Fruit fly (Drosophila melanogaster) whole organism, embryonic: ENCODE data around the gene CG17929.

Experiments used
- ATbp ChIP-seq: fragments of 200-800 bp; sonication (Bioruptor generic); optimal IDR thresholded peaks from 2 replicates; lab custom pipeline; 2017; ENCODE audit warnings: missing biosample characterization, mild to moderate bottlenecking, missing genetic modification characterization, missing genetic modification reagents
- Atf3 ChIP-seq: fragments of 200-800 bp; sonication (Bioruptor generic); optimal IDR thresholded peaks from 3 replicates; lab custom pipeline; 2016; ENCODE audit warnings: missing biosample characterization, missing genetic modification characterization
- B-H2 ChIP-seq: fragments of 200-800 bp; sonication (Bioruptor generic); optimal IDR thresholded peaks from 2 replicates; lab custom pipeline; 2018; ENCODE audit warnings: missing biosample characterization, mild to moderate bottlenecking, missing genetic modification characterization
- CG10321 ChIP-seq: fragments of 200-800 bp; sonication (Bioruptor generic); IDR thresholded peaks from 2 replicates; pipeline ENCODE4 v1.3.6; 2022; ENCODE audit warnings: missing biosample characterization, missing genetic modification characterization
- CG10543 ChIP-seq: fragments of 200-800 bp; sonication (Bioruptor generic); optimal IDR thresholded peaks from 3 replicates; lab custom pipeline; 2017; ENCODE audit warnings: missing biosample characterization, mild to moderate bottlenecking, missing genetic modification characterization, moderate library complexity
- CG10654 ChIP-seq: fragments of 200-800 bp; sonication (Bioruptor generic); optimal IDR thresholded peaks from 2 replicates; lab custom pipeline; 2016; ENCODE audit warnings: missing biosample characterization, missing genetic modification characterization
- CG12942 ChIP-seq: fragments of 200-800 bp; sonication (Bioruptor generic); optimal IDR thresholded peaks from 3 replicates; lab custom pipeline; 2016; ENCODE audit warnings: missing biosample characterization, missing genetic modification characterization
- CG13424 ChIP-seq: fragments of 200-800 bp; sonication (Bioruptor generic); optimal IDR thresholded peaks from 2 replicates; lab custom pipeline; 2019; ENCODE audit warnings: missing biosample characterization, mild to moderate bottlenecking, missing genetic modification characterization, moderate library complexity
- CG13624 ChIP-seq: fragments of 200-800 bp; sonication (Bioruptor generic); optimal IDR thresholded peaks from 2 replicates; lab custom pipeline; 2016; ENCODE audit warnings: missing biosample characterization, missing genetic modification characterization
- CG14965 ChIP-seq: fragments of 200-800 bp; sonication (Bioruptor generic); optimal IDR thresholded peaks from 2 replicates; lab custom pipeline; 2016; ENCODE audit warnings: missing biosample characterization, missing genetic modification characterization, borderline replicate concordance
- CG1603 ChIP-seq: fragments of 200-800 bp; sonication (Bioruptor generic); optimal IDR thresholded peaks from 2 replicates; lab custom pipeline; 2019; ENCODE audit warnings: missing biosample characterization, mild to moderate bottlenecking, missing genetic modification characterization, moderate library complexity
- CG2129 ChIP-seq: fragments of 200-800 bp; sonication (Bioruptor generic); IDR thresholded peaks from 2 replicates; pipeline ENCODE4 v1.3.6; 2022; ENCODE audit warnings: missing biosample characterization, missing genetic modification characterization; ENCODE audit not compliant: partially characterized antibody
- CG32772 ChIP-seq: fragments of 200-800 bp; sonication (Bioruptor generic); IDR thresholded peaks from 2 replicates; pipeline ENCODE4 v1.3.6; 2022; ENCODE audit warnings: missing biosample characterization, missing genetic modification characterization
- CG3281 ChIP-seq: fragments of 200-800 bp; sonication (Bioruptor generic); optimal IDR thresholded peaks from 3 replicates; lab custom pipeline; 2017; ENCODE audit warnings: missing biosample characterization, mild to moderate bottlenecking, missing genetic modification characterization
- CG33557 ChIP-seq: fragments of 200-800 bp; sonication (Bioruptor generic); optimal IDR thresholded peaks from 2 replicates; lab custom pipeline; 2019; ENCODE audit warnings: missing biosample characterization, mild to moderate bottlenecking, missing genetic modification characterization, moderate library complexity
- CG4360 ChIP-seq: fragments of 200-800 bp; sonication (Bioruptor generic); IDR thresholded peaks from 2 replicates; pipeline ENCODE4 v1.3.6; 2022; ENCODE audit warnings: missing biosample characterization, missing genetic modification characterization
- CG4730 ChIP-seq: fragments of 200-800 bp; sonication (Bioruptor generic); IDR thresholded peaks from 2 replicates; pipeline ENCODE4 v1.3.6; 2022; ENCODE audit warnings: missing biosample characterization, missing genetic modification characterization
- CG6175 ChIP-seq: fragments of 200-800 bp; sonication (Bioruptor generic); IDR thresholded peaks from 3 replicates; pipeline ENCODE4 v1.3.6; 2022; ENCODE audit warnings: missing biosample characterization, missing genetic modification characterization
- CG7786 ChIP-seq: fragments of 200-800 bp; sonication (Bioruptor generic); optimal IDR thresholded peaks from 2 replicates; lab custom pipeline; 2016; ENCODE audit warnings: missing biosample characterization, missing genetic modification characterization
- CG8089 ChIP-seq: fragments of 200-800 bp; sonication (Bioruptor generic); optimal IDR thresholded peaks from 3 replicates; lab custom pipeline; 2016; ENCODE audit warnings: missing biosample characterization, missing genetic modification characterization
- CG8359 ChIP-seq: fragments of 200-800 bp; sonication (Bioruptor generic); optimal IDR thresholded peaks from 2 replicates; lab custom pipeline; 2017; ENCODE audit warnings: missing biosample characterization, mild to moderate bottlenecking, missing genetic modification characterization, borderline replicate concordance
- Doc3 ChIP-seq: fragments of 200-800 bp; sonication (Bioruptor generic); IDR thresholded peaks from 3 replicates; pipeline ENCODE4 v1.3.6; 2022; ENCODE audit warnings: missing biosample characterization, missing genetic modification characterization; ENCODE audit not compliant: partially characterized antibody
- Hmx ChIP-seq: fragments of 200-800 bp; sonication (Bioruptor generic); optimal IDR thresholded peaks from 2 replicates; lab custom pipeline; 2016; ENCODE audit warnings: missing biosample characterization, missing genetic modification characterization
- Hr51 ChIP-seq, 2 experiments: fragments of 200-800 bp; sonication (Bioruptor generic); optimal IDR thresholded peaks; 2 replicates in 1 of 2; 3 replicates in 1 of 2; lab custom pipeline; 2016 to 2018; ENCODE audit warnings: missing biosample characterization in 2 of 2, missing genetic modification characterization in 2 of 2, mild to moderate bottlenecking in 1 of 2, moderate library complexity in 1 of 2
- Mad ChIP-seq: fragments of 200-800 bp; sonication (Bioruptor generic); optimal IDR thresholded peaks from 2 replicates; lab custom pipeline; 2016; ENCODE audit warnings: missing biosample characterization, missing genetic modification characterization
- NC2α ChIP-seq: fragments of 200-800 bp; sonication (Bioruptor generic); optimal IDR thresholded peaks from 2 replicates; lab custom pipeline; 2016; ENCODE audit warnings: missing biosample characterization, missing genetic modification characterization
- Pdp1 ChIP-seq, 2 experiments: fragments of 200-800 bp; sonication (Bioruptor generic); optimal IDR thresholded peaks; 3 replicates each; lab custom pipeline; 2016; ENCODE audit warnings: missing biosample characterization in 2 of 2, missing genetic modification characterization in 2 of 2, mild to moderate bottlenecking in 1 of 2, moderate library complexity in 1 of 2
- Ravus ChIP-seq: fragments of 200-800 bp; sonication (Bioruptor generic); IDR thresholded peaks from 2 replicates; pipeline ENCODE4 v1.3.6; 2022; ENCODE audit warnings: missing biosample characterization, missing genetic modification characterization
- Rx ChIP-seq: fragments of 200-800 bp; sonication (Bioruptor generic); IDR thresholded peaks from 2 replicates; pipeline ENCODE4 v1.3.6; 2022; ENCODE audit warnings: missing biosample characterization, missing genetic modification characterization
- Scr ChIP-seq: fragments of 200-800 bp; sonication (Bioruptor generic); IDR thresholded peaks from 2 replicates; pipeline ENCODE4 v1.3.6; 2022; ENCODE audit warnings: missing biosample characterization, missing genetic modification characterization; ENCODE audit not compliant: partially characterized antibody
- aop ChIP-seq: fragments of 200-800 bp; sonication (Bioruptor generic); IDR thresholded peaks from 2 replicates; pipeline ENCODE4 v1.3.6; 2022; ENCODE audit warnings: missing biosample characterization, missing genetic modification characterization
- ap ChIP-seq: fragments of 200-800 bp; sonication (Bioruptor generic); IDR thresholded peaks from 2 replicates; pipeline ENCODE4 v1.3.6; 2022; ENCODE audit warnings: missing biosample characterization, missing genetic modification characterization
- bbx ChIP-seq: fragments of 200-800 bp; sonication (Bioruptor generic); IDR thresholded peaks from 2 replicates; pipeline ENCODE4 v1.3.6; 2022; ENCODE audit warnings: missing biosample characterization, missing genetic modification characterization; ENCODE audit not compliant: partially characterized antibody
- cas ChIP-seq: fragments of 200-800 bp; sonication (Bioruptor generic); IDR thresholded peaks from 2 replicates; pipeline ENCODE4 v1.3.6; 2022; ENCODE audit warnings: missing biosample characterization, missing genetic modification characterization
- cato ChIP-seq: fragments of 200-800 bp; sonication (Bioruptor generic); optimal IDR thresholded peaks from 2 replicates; lab custom pipeline; 2016; ENCODE audit warnings: missing biosample characterization, missing genetic modification characterization, borderline replicate concordance
- crp ChIP-seq, 2 experiments: fragments of 200-800 bp; sonication (Bioruptor generic); optimal IDR thresholded peaks; 2 replicates in 1 of 2; 3 replicates in 1 of 2; lab custom pipeline; 2017; ENCODE audit warnings: missing biosample characterization in 2 of 2, missing genetic modification characterization in 2 of 2, mild to moderate bottlenecking in 1 of 2, moderate library complexity in 1 of 2
- fru ChIP-seq: fragments of >200 bp; optimal IDR thresholded peaks from 2 replicates; lab custom pipeline; 2017
- gsb-n ChIP-seq: fragments of 200-800 bp; sonication (Bioruptor generic); optimal IDR thresholded peaks from 3 replicates; lab custom pipeline; 2018; ENCODE audit warnings: missing biosample characterization, mild to moderate bottlenecking, missing genetic modification characterization
- gt ChIP-seq: fragments of 200-800 bp; sonication (Bioruptor generic); IDR thresholded peaks from 2 replicates; pipeline ENCODE4 v1.3.6; 2022; ENCODE audit warnings: missing biosample characterization, missing genetic modification characterization
- klu ChIP-seq: fragments of 200-800 bp; sonication (Bioruptor generic); IDR thresholded peaks from 2 replicates; pipeline ENCODE4 v1.3.6; 2022; ENCODE audit warnings: missing biosample characterization, missing genetic modification characterization
- lilli ChIP-seq: fragments of 200-800 bp; sonication (Bioruptor generic); optimal IDR thresholded peaks from 3 replicates; lab custom pipeline; 2016; ENCODE audit warnings: missing biosample characterization, missing genetic modification characterization
- luna ChIP-seq: fragments of 200-800 bp; sonication (Bioruptor generic); optimal IDR thresholded peaks from 2 replicates; lab custom pipeline; 2016; ENCODE audit warnings: missing biosample characterization, missing genetic modification characterization
- odd ChIP-seq: fragments of 200-800 bp; sonication (Bioruptor generic); optimal IDR thresholded peaks from 2 replicates; lab custom pipeline; 2017; ENCODE audit warnings: missing biosample characterization, mild to moderate bottlenecking, missing genetic modification characterization
- pho ChIP-seq: fragments of 200-800 bp; sonication (Bioruptor generic); optimal IDR thresholded peaks from 2 replicates; lab custom pipeline; 2016; ENCODE audit warnings: missing biosample characterization, missing genetic modification characterization
- pnt ChIP-seq: fragments of 200-800 bp; sonication (Bioruptor generic); optimal IDR thresholded peaks from 3 replicates; lab custom pipeline; 2016; ENCODE audit warnings: missing biosample characterization, missing genetic modification characterization
- psq ChIP-seq: fragments of 200-800 bp; sonication (Bioruptor generic); optimal IDR thresholded peaks from 2 replicates; lab custom pipeline; 2017; ENCODE audit warnings: missing biosample characterization, missing genetic modification characterization
- slbo ChIP-seq: fragments of 200-800 bp; sonication (Bioruptor generic); IDR thresholded peaks from 2 replicates; pipeline ENCODE4 v1.3.6; 2022; ENCODE audit warnings: missing biosample characterization, missing genetic modification characterization
- sob ChIP-seq: fragments of 200-800 bp; sonication (Bioruptor generic); IDR thresholded peaks from 2 replicates; pipeline ENCODE4 v1.3.6; 2022; ENCODE audit warnings: missing biosample characterization, missing genetic modification characterization
- sqz ChIP-seq: fragments of 200-800 bp; sonication (Bioruptor generic); optimal IDR thresholded peaks from 3 replicates; lab custom pipeline; 2018; ENCODE audit warnings: missing biosample characterization, mild to moderate bottlenecking, missing genetic modification characterization
- tin ChIP-seq: fragments of 200-800 bp; sonication (Bioruptor generic); optimal IDR thresholded peaks from 3 replicates; lab custom pipeline; 2016; ENCODE audit warnings: missing biosample characterization, missing genetic modification characterization
- z ChIP-seq: fragments of 200-800 bp; sonication (Bioruptor generic); IDR thresholded peaks from 3 replicates; pipeline ENCODE4 v1.3.6; 2022; ENCODE audit warnings: missing biosample characterization, missing genetic modification characterization
- zfh1 ChIP-seq: fragments of 200-800 bp; sonication (Bioruptor generic); IDR thresholded peaks from 3 replicates; pipeline ENCODE4 v1.3.6; 2022; ENCODE audit warnings: missing biosample characterization, missing genetic modification characterization

The CG17929 gene

DNA sequence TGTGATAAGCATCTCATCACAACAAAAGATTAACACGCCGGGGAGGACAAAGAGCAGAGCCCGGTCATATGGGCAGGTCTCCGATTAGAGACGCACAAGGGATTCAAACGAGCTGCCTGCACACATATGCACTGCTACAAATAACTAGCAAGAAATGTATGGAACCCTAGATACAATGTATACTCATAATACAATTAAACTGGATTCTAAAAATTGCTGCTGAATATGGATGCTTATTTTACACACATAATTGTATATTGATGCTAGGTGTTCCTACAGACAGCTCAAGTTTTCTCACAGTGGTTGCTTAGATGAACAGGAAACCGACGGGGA is 11.7 kb downstream of the CG17929 start (continued):
- TF ChIP-seq CG33557 (GFP tag; lab: Kevin White, UChicago): peak; percentile 64
- no peak for TF ChIP-seq Scr (GFP tag; lab: Robert Waterston, UW)
- no peak for TF ChIP-seq fru (lab: Kevin White, UChicago)
- TF ChIP-seq CG12942 (GFP tag; lab: Kevin White, UChicago): peak; percentile 1
- TF ChIP-seq Mad: no peak
- no peak for TF ChIP-seq Ravus (GFP tag; lab: Robert Waterston, UW)
- 0 out of 2 replicates have a peak, but pooled peaks have one; percentile 30 for TF ChIP-seq sob
- peak; percentile 13 for TF ChIP-seq CG10654 (GFP tag; lab: Kevin White, UChicago)
- peak; percentile 55 to 58 for TF ChIP-seq Pdp1 (GFP tag; optimal IDR thresholded peaks at IDR 0.05; lab: Kevin White, UChicago)
- TF ChIP-seq CG14965 (GFP tag; lab: Kevin White, UChicago): no peak
- TF ChIP-seq Rx: peak; percentile 46; the same call in 1 of the 2 replicates
- TF ChIP-seq ap (GFP tag; lab: Robert Waterston, UW): peak; percentile 45
- TF ChIP-seq gsb-n: peak; percentile 85
- TF ChIP-seq CG2129 (GFP tag; lab: Robert Waterston, UW): no peak
- no peak for TF ChIP-seq odd (GFP tag; lab: Kevin White, UChicago)
- no peak for TF ChIP-seq CG10321 (GFP tag; lab: Robert Waterston, UW)
- no peak for TF ChIP-seq CG8089 (GFP tag; lab: Kevin White, UChicago)
- TF ChIP-seq gt (GFP tag; lab: Robert Waterston, UW): no peak
- TF ChIP-seq CG4360 (GFP tag; lab: Robert Waterston, UW): no peak
- no peak for TF ChIP-seq sqz (GFP tag; lab: Kevin White, UChicago)
- TF ChIP-seq CG32772 (GFP tag; lab: Robert Waterston, UW): 0 out of 2 replicates have a peak, but pooled peaks have one; percentile 26
- peak; percentile 69 for TF ChIP-seq tin (GFP tag; lab: Kevin White, UChicago)
- TF ChIP-seq NC2α (GFP tag; lab: Kevin White, UChicago): no peak
- no peak for TF ChIP-seq Hmx
- TF ChIP-seq CG3281 (GFP tag; lab: Kevin White, UChicago): no peak
- TF ChIP-seq ATbp (GFP tag; lab: Kevin White, UChicago): no peak
- TF ChIP-seq B-H2 (GFP tag; lab: Kevin White, UChicago): no peak
- TF ChIP-seq z: peak; percentile 45; the same call in 1 of the 3 replicates
- TF ChIP-seq psq (GFP tag; lab: Kevin White, UChicago): peak; percentile 5
- peak; percentile 35 for TF ChIP-seq Atf3 (GFP tag; lab: Kevin White, UChicago)
- no peak for TF ChIP-seq CG10543
- TF ChIP-seq cas (GFP tag; lab: Robert Waterston, UW): 0 out of 2 replicates have a peak, but pooled peaks have one; percentile 6
- TF ChIP-seq cato (GFP tag; lab: Kevin White, UChicago): no peak
- TF ChIP-seq pnt: peak; percentile 63
- peak; percentile 14 to 54 for TF ChIP-seq Hr51 (GFP tag; optimal IDR thresholded peaks at IDR 0.05; lab: Kevin White, UChicago)
- no peak for TF ChIP-seq bbx
- no peak for TF ChIP-seq CG13624 (GFP tag; lab: Kevin White, UChicago)
- TF ChIP-seq klu (GFP tag; lab: Robert Waterston, UW): no peak
- TF ChIP-seq lilli (GFP tag; lab: Kevin White, UChicago): peak; percentile 56
- TF ChIP-seq crp (GFP tag; optimal IDR thresholded peaks at IDR 0.05; lab: Kevin White, UChicago): no peak
- peak; percentile 82 for TF ChIP-seq zfh1 (GFP tag; lab: Robert Waterston, UW)
- TF ChIP-seq Doc3: no peak
- no peak for TF ChIP-seq aop (GFP tag; lab: Robert Waterston, UW)
- no peak for TF ChIP-seq slbo
- TF ChIP-seq pho: no peak
- peak; percentile 9 for TF ChIP-seq CG13424
- TF ChIP-seq CG8359 (GFP tag; lab: Kevin White, UChicago): peak; percentile 63
- TF ChIP-seq luna (GFP tag; lab: Kevin White, UChicago): no peak
- TF ChIP-seq CG4730 (GFP tag; lab: Robert Waterston, UW): peak; percentile 28; the same call in 1 of the 2 replicates
- peak; percentile 86 for TF ChIP-seq CG1603
- no peak for TF ChIP-seq CG6175 (GFP tag; lab: Robert Waterston, UW)
- peak; percentile 51 for TF ChIP-seq CG7786
